In genomic region chrII:1610630-1611029, ce11 we compare ENCODE assay signal across 2 worm cellular contexts.
TF ChIP-seq lines count a peak whose summit lies in the region.

Gene fbxa-163 (minus strand): TSS chrII:1610730.

TF ChIP-seq in whole organism, L3 larva, 47 proteins besides CTCF, POLR2A, EP300 and RAD21:
- TF ChIP-seq nhr-67 (tag; optimal IDR thresholded peaks at IDR 0.05; lab: Kevin White, UChicago) (no peak), lsy-12 (tag; optimal IDR thresholded peaks at IDR 0.05; lab: Kevin White, UChicago) (no peak), ceh-9 (tag; optimal IDR thresholded peaks at IDR 0.05; lab: Kevin White, UChicago) (no peak), nhr-28 (tag; optimal IDR thresholded peaks at IDR 0.05; lab: Kevin White, UChicago) (no peak), elt-2 (tag; optimal IDR thresholded peaks at IDR 0.05; lab: Kevin White, UChicago) (peak; percentile 5), mdl-1 (tag; optimal IDR thresholded peaks at IDR 0.05; lab: Kevin White, UChicago) (no peak), ztf-11 (tag; optimal IDR thresholded peaks at IDR 0.05; lab: Kevin White, UChicago) (no peak), nhr-76 (tag; optimal IDR thresholded peaks at IDR 0.05; lab: Kevin White, UChicago) (no peak)

TF ChIP-seq in whole organism, L4 larva, 104 proteins besides CTCF, POLR2A, EP300 and RAD21:
- TF ChIP-seq nhr-28 (tag; optimal IDR thresholded peaks at IDR 0.05; lab: Kevin White, UChicago) (peak; percentile 13), pqm-1 (tag; optimal IDR thresholded peaks at IDR 0.05; lab: Kevin White, UChicago) (peak; percentile 41), daf-16 (GFP tag; optimal IDR thresholded peaks at IDR 0.05; lab: Kevin White, UChicago) (no peak), daf-16 (tag; optimal IDR thresholded peaks at IDR 0.05; lab: Kevin White, UChicago) (peak; percentile 19), ceh-20 (GFP tag; IDR thresholded peaks at IDR 0.05; lab: Robert Waterston, UW) (no peak), lin-39 (tag; optimal IDR thresholded peaks at IDR 0.05; lab: Kevin White, UChicago) (no peak), hif-1 (tag; optimal IDR thresholded peaks at IDR 0.05; lab: Kevin White, UChicago) (no peak), unc-62 (GFP tag; optimal IDR thresholded peaks at IDR 0.05 in 1 of 2; lab: Kevin White, UChicago) (peak in 1 of 2 experiments; percentile 28), unc-62 (tag; optimal IDR thresholded peaks at IDR 0.05; lab: Kevin White, UChicago) (no peak)

Comparison
In these comparisons a context has a peak if more than half of its experiments do, and no peak if none do; other contexts are left out.
1. Of the 28 proteins assayed by ChIP-seq in both whole organism, L4 larva and whole organism, L3 larva: peak only in whole organism, L4 larva: nhr-28 and pqm-1; only in whole organism, L3 larva: none; in both: none; in neither: 25; mixed calls (peak in some experiments, not most) for 1.